Worm (Caenorhabditis elegans): Measurements from ENCODE around the gene ttr-50.

DNA sequence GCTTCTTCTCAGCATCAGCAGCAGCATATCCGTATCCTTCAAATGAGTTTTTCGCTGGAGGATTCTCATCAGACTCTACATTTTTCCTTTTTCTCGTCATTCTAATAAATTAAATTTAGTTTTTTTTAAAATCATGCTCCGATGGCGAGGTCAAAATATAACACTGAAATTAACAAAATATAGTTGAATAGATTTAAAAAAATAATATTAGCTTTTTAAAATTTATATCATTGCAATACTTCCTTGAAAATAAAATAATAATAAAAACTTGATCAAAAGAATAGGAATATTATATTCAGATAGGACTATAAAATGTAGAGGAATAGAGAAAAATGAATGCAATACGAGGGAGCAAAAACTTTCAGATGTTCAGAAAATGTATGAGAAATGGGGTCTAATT lies 47.2 kb upstream of the ttr-50 start, which contains the start of gene ZK792.5:
- TF ChIP-seq him-1 (tag; optimal IDR thresholded peaks at IDR 0.05), result no peak
- no peak for TF ChIP-seq dao-5 (tag; optimal IDR thresholded peaks at IDR 0.05)

All from whole organism, L4/young adult.